Fruit fly (Drosophila melanogaster) whole organism, embryonic: ENCODE measurements around the gene CG17637.

Experiments
- BEAF-32 ChIP-seq: fragments of 200-800 bp; sonication (Bioruptor generic); optimal IDR thresholded peaks from 3 replicates; lab custom pipeline; 2017; ENCODE audit warnings: missing biosample characterization, missing genetic modification characterization, mild to moderate bottlenecking, moderate library complexity, missing genetic modification reagents
- CG10366 ChIP-seq: fragments of 200-800 bp; sonication (Bioruptor generic); IDR thresholded peaks from 2 replicates; pipeline ENCODE4 v1.3.6; 2022; ENCODE audit warnings: missing biosample characterization, missing genetic modification characterization
- CG10543 ChIP-seq: fragments of 200-800 bp; sonication (Bioruptor generic); optimal IDR thresholded peaks from 3 replicates; lab custom pipeline; 2017; ENCODE audit warnings: missing biosample characterization, mild to moderate bottlenecking, missing genetic modification characterization, moderate library complexity
- CG10979 ChIP-seq: fragments of 200-800 bp; sonication (Bioruptor generic); optimal IDR thresholded peaks from 2 replicates; lab custom pipeline; 2018; ENCODE audit warnings: missing biosample characterization, mild to moderate bottlenecking, missing genetic modification characterization, moderate library complexity
- CG1233 ChIP-seq: fragments of 200-800 bp; sonication (Bioruptor generic); optimal IDR thresholded peaks from 4 replicates; lab custom pipeline; 2018; ENCODE audit warnings: missing biosample characterization, mild to moderate bottlenecking, missing genetic modification characterization
- CG12942 ChIP-seq: fragments of 200-800 bp; sonication (Bioruptor generic); optimal IDR thresholded peaks from 3 replicates; lab custom pipeline; 2016; ENCODE audit warnings: missing biosample characterization, missing genetic modification characterization
- CG13775 ChIP-seq: fragments of 200-800 bp; sonication (Bioruptor generic); optimal IDR thresholded peaks from 3 replicates; lab custom pipeline; 2017; ENCODE audit warnings: missing biosample characterization, mild to moderate bottlenecking, missing genetic modification characterization
- CG15696 ChIP-seq: fragments of 200-800 bp; sonication (Bioruptor generic); optimal IDR thresholded peaks from 2 replicates; lab custom pipeline; 2019; ENCODE audit warnings: missing biosample characterization, mild to moderate bottlenecking, missing genetic modification characterization, moderate library complexity
- CG3065 ChIP-seq: fragments of 200-800 bp; sonication (Bioruptor generic); optimal IDR thresholded peaks from 2 replicates; lab custom pipeline; 2016; ENCODE audit warnings: missing biosample characterization, missing genetic modification characterization
- CG32532 ChIP-seq: fragments of 200-800 bp; sonication (Bioruptor generic); IDR thresholded peaks from 2 replicates; pipeline ENCODE4 v1.3.6; 2022; ENCODE audit warnings: missing biosample characterization, missing genetic modification characterization
- CG34376 ChIP-seq: fragments of 200-800 bp; sonication (Bioruptor generic); optimal IDR thresholded peaks from 2 replicates; lab custom pipeline; 2018; ENCODE audit warnings: missing biosample characterization, mild to moderate bottlenecking, missing genetic modification characterization
- CG5953 ChIP-seq: fragments of 200-800 bp; sonication (Bioruptor generic); IDR thresholded peaks from 2 replicates; pipeline ENCODE4 v1.3.6; 2022; ENCODE audit warnings: missing biosample characterization, missing genetic modification characterization
- CG6654 ChIP-seq: fragments of 200-800 bp; sonication (Bioruptor generic); optimal IDR thresholded peaks from 2 replicates; lab custom pipeline; 2017; ENCODE audit warnings: missing biosample characterization, mild to moderate bottlenecking, missing genetic modification characterization
- CG6791 ChIP-seq: fragments of 200-800 bp; sonication (Bioruptor generic); IDR thresholded peaks from 3 replicates; pipeline ENCODE4 v1.3.6; 2022; ENCODE audit warnings: missing biosample characterization, missing genetic modification characterization; ENCODE audit not compliant: partially characterized antibody
- CG6854 ChIP-seq: fragments of 200-800 bp; sonication (Bioruptor generic); optimal IDR thresholded peaks from 3 replicates; lab custom pipeline; 2017; ENCODE audit warnings: missing biosample characterization, mild to moderate bottlenecking, missing genetic modification characterization
- CG7556 ChIP-seq: fragments of 200-800 bp; sonication (Bioruptor generic); optimal IDR thresholded peaks from 2 replicates; lab custom pipeline; 2017; ENCODE audit warnings: missing biosample characterization, mild to moderate bottlenecking, missing genetic modification characterization
- CG7928 ChIP-seq: fragments of 200-800 bp; sonication (Bioruptor generic); optimal IDR thresholded peaks from 2 replicates; lab custom pipeline; 2017; ENCODE audit warnings: missing biosample characterization, mild to moderate bottlenecking, missing genetic modification characterization
- CTCF ChIP-seq: fragments of 200-800 bp; sonication (Bioruptor generic); optimal IDR thresholded peaks from 2 replicates; lab custom pipeline; 2017; ENCODE audit warnings: missing biosample characterization, mild to moderate bottlenecking, missing genetic modification characterization, moderate library complexity
- Dll ChIP-seq: fragments of 200-800 bp; sonication (Bioruptor generic); IDR thresholded peaks from 4 replicates; pipeline ENCODE4 v1.3.6; 2022; ENCODE audit warnings: missing biosample characterization, missing genetic modification characterization; ENCODE audit not compliant: partially characterized antibody
- Eip74EF ChIP-seq, 2 experiments: fragments of 200-800 bp in 1 of 2; fragments of >200 bp in 1 of 2; sonication (Bioruptor generic) in 1 of 2; optimal IDR thresholded peaks; 2 replicates each; lab custom pipeline; 2017 to 2019; ENCODE audit warnings: missing biosample characterization in 2 of 2, missing genetic modification characterization in 2 of 2, mild to moderate bottlenecking in 1 of 2, moderate library complexity in 1 of 2
- MBD-R2 ChIP-seq: fragments of 200-800 bp; sonication (Bioruptor generic); IDR thresholded peaks from 2 replicates; pipeline ENCODE4 v1.3.6; 2022; ENCODE audit warnings: missing biosample characterization, missing genetic modification characterization
- Med ChIP-seq: fragments of 200-800 bp; sonication (Bioruptor generic); peaks from one replicate; lab custom pipeline; 2016; ENCODE audit warnings: missing biosample characterization, missing genetic modification characterization, mild to moderate bottlenecking, inconsistent platforms, moderate library complexity
- Oli ChIP-seq: fragments of 200-800 bp; sonication (Bioruptor generic); optimal IDR thresholded peaks from 2 replicates; lab custom pipeline; 2018; ENCODE audit warnings: missing biosample characterization, mild to moderate bottlenecking, missing genetic modification characterization, moderate library complexity
- Opbp ChIP-seq: fragments of 200-800 bp; sonication (Bioruptor generic); IDR thresholded peaks from 3 replicates; pipeline ENCODE4 v1.3.6; 2022; ENCODE audit warnings: missing biosample characterization, missing genetic modification characterization; ENCODE audit not compliant: partially characterized antibody
- amos ChIP-seq: fragments of 200-800 bp; sonication (Bioruptor generic); IDR thresholded peaks from 2 replicates; pipeline ENCODE4 v1.3.6; 2022; ENCODE audit warnings: missing biosample characterization, missing genetic modification characterization; ENCODE audit not compliant: partially characterized antibody
- gcm2 ChIP-seq: fragments of 200-800 bp; sonication (Bioruptor generic); optimal IDR thresholded peaks from 2 replicates; lab custom pipeline; 2016; ENCODE audit warnings: missing biosample characterization, missing genetic modification characterization
- gt ChIP-seq: fragments of 200-800 bp; sonication (Bioruptor generic); IDR thresholded peaks from 2 replicates; pipeline ENCODE4 v1.3.6; 2022; ENCODE audit warnings: missing biosample characterization, missing genetic modification characterization
- ham ChIP-seq: fragments of 200-800 bp; sonication (Bioruptor generic); IDR thresholded peaks from 2 replicates; pipeline ENCODE4 v1.3.6; 2022; ENCODE audit warnings: missing biosample characterization, missing genetic modification characterization
- nom ChIP-seq: fragments of 200-800 bp; sonication (Bioruptor generic); optimal IDR thresholded peaks from 2 replicates; lab custom pipeline; 2017; ENCODE audit warnings: missing biosample characterization, missing genetic modification characterization, mild to moderate bottlenecking, moderate library complexity, missing genetic modification reagents
- otp ChIP-seq: fragments of 200-800 bp; sonication (Bioruptor generic); IDR thresholded peaks from 3 replicates; pipeline ENCODE4, ENCODE4 v1.3.6; 2022; ENCODE audit warnings: missing biosample characterization, missing genetic modification characterization
- p53 ChIP-seq: fragments of 200-800 bp; sonication (Bioruptor generic); optimal IDR thresholded peaks from 2 replicates; lab custom pipeline; 2016; ENCODE audit warnings: missing biosample characterization, missing genetic modification characterization
- pb ChIP-seq: fragments of 200-800 bp; sonication (Bioruptor generic); optimal IDR thresholded peaks from 3 replicates; lab custom pipeline; 2016; ENCODE audit warnings: missing biosample characterization, missing genetic modification characterization
- phol ChIP-seq: fragments of 200-800 bp; sonication (Bioruptor generic); optimal IDR thresholded peaks from 3 replicates; lab custom pipeline; 2018; ENCODE audit warnings: missing biosample characterization, mild to moderate bottlenecking, missing genetic modification characterization, moderate library complexity
- psq ChIP-seq: fragments of 200-800 bp; sonication (Bioruptor generic); optimal IDR thresholded peaks from 2 replicates; lab custom pipeline; 2017; ENCODE audit warnings: missing biosample characterization, missing genetic modification characterization
- run ChIP-seq: fragments of 200-800 bp; sonication (Bioruptor generic); optimal IDR thresholded peaks from 3 replicates; lab custom pipeline; 2018; ENCODE audit warnings: missing biosample characterization, mild to moderate bottlenecking, missing genetic modification characterization
- scrt ChIP-seq: fragments of 200-800 bp; sonication (Bioruptor generic); optimal IDR thresholded peaks from 2 replicates; lab custom pipeline; 2018; ENCODE audit warnings: missing biosample characterization, mild to moderate bottlenecking, missing genetic modification characterization, moderate library complexity
- stc ChIP-seq: fragments of 200-800 bp; sonication (Bioruptor generic); IDR thresholded peaks from 2 replicates; pipeline ENCODE4 v1.3.6; 2022; ENCODE audit warnings: missing biosample characterization, missing genetic modification characterization
- tap ChIP-seq: fragments of 200-800 bp; optimal IDR thresholded peaks from 3 replicates; lab custom pipeline; 2019; ENCODE audit warnings: missing biosample characterization, mild to moderate bottlenecking, missing genetic modification characterization, moderate library complexity
- tgo ChIP-seq: fragments of 200-800 bp; sonication (Bioruptor generic); IDR thresholded peaks from 3 replicates; pipeline ENCODE4 v1.3.6; 2022; ENCODE audit warnings: missing biosample characterization, missing genetic modification characterization

The CG17637 gene

dm6 chr3L:20497124-20497996 lies 6.6 kb upstream of the CG17637 start, which contains the start of gene CG32425 (continued):
- TF ChIP-seq tap (tag; lab: Kevin White, UChicago) (no peak), CG7928 (no peak), tgo (no peak), CG15696 (no peak), psq (GFP tag; lab: Kevin White, UChicago) (no peak), pb (GFP tag; lab: Kevin White, UChicago) (no peak), CG12942 (no peak), gcm2 (no peak), ham (GFP tag; lab: Robert Waterston, UW) (no peak), CG6654 (GFP tag; lab: Kevin White, UChicago) (no peak), CG34376 (GFP tag; lab: Kevin White, UChicago) (peak; percentile 13)
- TF ChIP-seq, all 482 proteins: peak for 90

- TF ChIP-seq CG10366 (no peak), CG7556 (GFP tag; lab: Kevin White, UChicago) (no peak), nom (no peak), phol (no peak), CG10543 (no peak), stc (GFP tag; lab: Robert Waterston, UW) (peak; percentile 24; the same call in 1 of the 2 replicates), CG1233 (no peak), amos (GFP tag; lab: Robert Waterston, UW) (0 out of 2 replicates have a peak, but pooled peaks have one; percentile 19), scrt (no peak), Dll (no peak), CG13775 (GFP tag; lab: Kevin White, UChicago) (no peak), Med (GFP tag; lab: Kevin White, UChicago) (peak; percentile 1), CG32532 (GFP tag; lab: Robert Waterston, UW) (0 out of 2 replicates have a peak, but pooled peaks have one; percentile 5), BEAF-32 (no peak), p53 (GFP tag; lab: Kevin White, UChicago) (no peak), MBD-R2 (GFP tag; lab: Robert Waterston, UW) (no peak), CG10979 (tag; lab: Kevin White, UChicago) (peak; percentile 80), CTCF (peak; percentile 87), gt (GFP tag; lab: Robert Waterston, UW) (0 out of 2 replicates have a peak, but pooled peaks have one; percentile 19), otp (GFP tag; lab: Robert Waterston, UW) (0 out of 3 replicates have a peak, but pooled peaks have one; percentile 30), Eip74EF (GFP tag; optimal IDR thresholded peaks at IDR 0.05; lab: Kevin White, UChicago) (no peak), Opbp (GFP tag; lab: Robert Waterston, UW) (0 out of 3 replicates have a peak, but pooled peaks have one; percentile 16), CG3065 (peak; percentile 60), CG12942 (no peak), CG6854 (no peak), CG5953 (GFP tag; lab: Robert Waterston, UW) (no peak), Oli (tag; lab: Kevin White, UChicago) (no peak), run (no peak), CG6791 (0 out of 3 replicates have a peak, but pooled peaks have one; percentile 24)
These were observed 5.8 kb upstream of the CG17637 start for dm6 chr3L:20498204-20498603.
